Worm (Caenorhabditis elegans) whole organism, L4 larva: ENCODE results near the gene fbxa-80.

Experiments used
- Y48G9A.11 ChIP-seq: fragments of 200-800 bp; sonication (Bioruptor generic); IDR thresholded peaks from 2 replicates; pipeline ENCODE4 v1.3.6; 2022; ENCODE audit warnings: missing genetic modification reagents, missing genetic modification characterization, missing compliant biosample characterization
- aha-1 ChIP-seq: fragments of 150-350 bp; peaks from one replicate; lab custom pipeline; 2014; ENCODE audit warnings: missing biosample characterization, missing genetic modification characterization
- arid-1 ChIP-seq: fragments of 200-800 bp; sonication (Bioruptor generic); conservative IDR thresholded peaks from 2 replicates; pipeline ENCODE4 v1.3.6; 2022; ENCODE audit warnings: missing genetic modification reagents, missing genetic modification characterization, missing compliant biosample characterization
- ceh-28 ChIP-seq: fragments of 150-350 bp; optimal IDR thresholded peaks from 2 replicates; lab custom pipeline; 2014; ENCODE audit warnings: missing biosample characterization, missing genetic modification reagents, missing genetic modification characterization
- cey-2 ChIP-seq: sonication (generic microtip); optimal IDR thresholded peaks from 3 replicates; lab custom pipeline; 2017; ENCODE audit warnings: missing genetic modification characterization, mild to moderate bottlenecking, missing compliant biosample characterization, antibody characterized with exemption, borderline replicate concordance; ENCODE audit not compliant: insufficient read depth
- daf-16 ChIP-seq, 3 experiments: sonication (generic microtip); optimal IDR thresholded peaks; 2 replicates each; lab custom pipeline; 2016 to 2017; ENCODE audit warnings: missing genetic modification characterization in 3 of 3, missing genetic modification reagents in 3 of 3, mild to moderate bottlenecking in 2 of 3, missing compliant biosample characterization in 2 of 3, missing biosample characterization in 1 of 3, moderate library complexity in 1 of 3
- dpl-1 ChIP-seq: fragments of 150-350 bp; optimal IDR thresholded peaks from 2 replicates; lab custom pipeline; 2014; ENCODE audit warnings: missing biosample characterization, missing genetic modification reagents, missing genetic modification characterization
- dve-1 ChIP-seq: sonication (generic microtip); optimal IDR thresholded peaks from 2 replicates; lab custom pipeline; 2017; ENCODE audit warnings: antibody characterized with exemption, mild to moderate bottlenecking, missing genetic modification characterization, missing compliant biosample characterization; ENCODE audit not compliant: insufficient read depth
- egl-43 ChIP-seq: fragments of 200-800 bp; sonication (Bioruptor generic); IDR thresholded peaks from 2 replicates; pipeline ENCODE4 v1.3.6; 2022; ENCODE audit warnings: missing genetic modification reagents, missing genetic modification characterization, missing compliant biosample characterization
- fos-1 ChIP-seq: fragments of 150-350 bp; optimal IDR thresholded peaks from 2 replicates; lab custom pipeline; 2014; ENCODE audit warnings: missing biosample characterization, missing genetic modification characterization
- hif-1 ChIP-seq, 2 experiments: sonication (generic microtip); optimal IDR thresholded peaks; 2 replicates each; lab custom pipeline; 2016 to 2017; ENCODE audit warnings: missing compliant biosample characterization in 2 of 2, missing genetic modification characterization in 2 of 2, missing genetic modification reagents in 2 of 2, missing genotype in 2 of 2, mild to moderate bottlenecking in 1 of 2
- hlh-11 ChIP-seq: fragments of 200-800 bp; sonication (Bioruptor generic); optimal IDR thresholded peaks from 2 replicates; lab custom pipeline; 2018; ENCODE audit warnings: mild to moderate bottlenecking, missing genetic modification characterization, missing compliant biosample characterization
- jun-1 ChIP-seq: fragments of 150-350 bp; optimal IDR thresholded peaks from 2 replicates; lab custom pipeline; 2014; ENCODE audit warnings: missing biosample characterization, missing genetic modification reagents, missing genetic modification characterization
- lim-7 ChIP-seq: fragments of 200-800 bp; sonication (Bioruptor generic); IDR thresholded peaks from 2 replicates; pipeline ENCODE4 v1.3.6; 2022; ENCODE audit warnings: missing genetic modification characterization, missing compliant biosample characterization
- lin-15B ChIP-seq: fragments of 150-350 bp; sonication (generic microtip); optimal IDR thresholded peaks from 3 replicates; lab custom pipeline; 2014; ENCODE audit warnings: missing biosample characterization, missing genetic modification characterization
- lin-29 ChIP-seq: fragments of 200-800 bp; sonication (Bioruptor generic); IDR thresholded peaks from 2 replicates; pipeline ENCODE4 v1.3.6; 2022; ENCODE audit warnings: missing genetic modification reagents, missing genetic modification characterization, missing compliant biosample characterization
- mdt-29 ChIP-seq: fragments of 200-800 bp; sonication (Bioruptor generic); IDR thresholded peaks from 2 replicates; pipeline ENCODE4 v1.3.6; 2022; ENCODE audit warnings: missing genetic modification reagents, missing genetic modification characterization, missing compliant biosample characterization
- mep-1 ChIP-seq: fragments of 150-350 bp; sonication (generic microtip); optimal IDR thresholded peaks from 3 replicates; lab custom pipeline; 2014; ENCODE audit warnings: missing biosample characterization, missing genetic modification characterization
- mes-2 ChIP-seq: sonication (generic microtip); optimal IDR thresholded peaks from 2 replicates; lab custom pipeline; 2016; ENCODE audit warnings: missing genotype, mild to moderate bottlenecking, missing genetic modification characterization, missing compliant biosample characterization; ENCODE audit not compliant: poor library complexity, severe bottlenecking
- nhr-102 ChIP-seq: sonication (generic microtip); optimal IDR thresholded peaks from 2 replicates; lab custom pipeline; 2016; ENCODE audit warnings: mild to moderate bottlenecking, missing genetic modification characterization, moderate library complexity, missing compliant biosample characterization
- nhr-111 ChIP-seq: fragments of 200-800 bp; sonication (Bioruptor generic); optimal IDR thresholded peaks from 2 replicates; lab custom pipeline; 2018; ENCODE audit warnings: mild to moderate bottlenecking, missing genetic modification characterization, missing compliant biosample characterization
- nhr-237 ChIP-seq: sonication (generic microtip); optimal IDR thresholded peaks from 2 replicates; lab custom pipeline; 2017; ENCODE audit warnings: missing biosample characterization, missing genetic modification characterization
- nhr-28 ChIP-seq: fragments of 150-350 bp; optimal IDR thresholded peaks from 2 replicates; lab custom pipeline; 2014; ENCODE audit warnings: missing biosample characterization, missing genetic modification characterization
- nhr-42 ChIP-seq: fragments of 200-800 bp; sonication (Bioruptor generic); IDR thresholded peaks from 2 replicates; pipeline ENCODE4 v1.3.6; 2022; ENCODE audit warnings: missing genetic modification characterization, missing compliant biosample characterization
- nhr-6 ChIP-seq: fragments of 150-350 bp; optimal IDR thresholded peaks from 2 replicates; lab custom pipeline; 2014; ENCODE audit warnings: missing biosample characterization, missing genetic modification characterization
- nhr-77 ChIP-seq: fragments of 150-350 bp; optimal IDR thresholded peaks from 2 replicates; lab custom pipeline; 2014; ENCODE audit warnings: missing biosample characterization, missing genetic modification characterization
- pha-4 ChIP-seq, 2 experiments: fragments of 150-350 bp in 1 of 2; fragments of 200-800 bp in 1 of 2; sonication (Bioruptor generic) in 1 of 2; IDR thresholded peaks in 1 of 2; optimal IDR thresholded peaks in 1 of 2; 2 replicates each; pipeline versions ENCODE4 v1.3.6 to Lab custom; 2014 to 2022; ENCODE audit warnings: missing genetic modification characterization in 2 of 2, missing genetic modification reagents in 2 of 2, missing biosample characterization in 1 of 2, missing compliant biosample characterization in 1 of 2
- pqm-1 ChIP-seq: sonication (generic microtip); optimal IDR thresholded peaks from 2 replicates; lab custom pipeline; 2017; ENCODE audit warnings: missing biosample characterization, missing genetic modification characterization
- set-16 ChIP-seq: fragments of 200-800 bp; sonication (Bioruptor generic); IDR thresholded peaks from 2 replicates; pipeline ENCODE4 v1.3.6; 2022; ENCODE audit warnings: missing genetic modification reagents, missing genetic modification characterization, missing compliant biosample characterization
- spr-1 ChIP-seq: sonication (generic microtip); optimal IDR thresholded peaks from 2 replicates; lab custom pipeline; 2016; ENCODE audit warnings: mild to moderate bottlenecking, missing genetic modification characterization, missing compliant biosample characterization
- unc-62 ChIP-seq, 3 experiments: fragments of 150-350 bp in 1 of 3; sonication (generic microtip); optimal IDR thresholded peaks in 2 of 3; peaks in 1 of 3; 1 replicate in 1 of 3; 2 replicates in 2 of 3; lab custom pipeline; 2014 to 2017; ENCODE audit warnings: missing biosample characterization in 3 of 3, missing genetic modification characterization in 3 of 3, missing genetic modification reagents in 3 of 3, missing genotype in 1 of 3
- zip-11 ChIP-seq: fragments of 200-800 bp; sonication (Bioruptor generic); IDR thresholded peaks from 2 replicates; pipeline ENCODE4 v1.3.6; 2022; ENCODE audit warnings: missing genetic modification characterization, missing compliant biosample characterization
- ztf-7 ChIP-seq: fragments of 150-350 bp; optimal IDR thresholded peaks from 2 replicates; lab custom pipeline; 2014; ENCODE audit warnings: missing biosample characterization, missing genetic modification characterization

Gene fbxa-80

DNA sequence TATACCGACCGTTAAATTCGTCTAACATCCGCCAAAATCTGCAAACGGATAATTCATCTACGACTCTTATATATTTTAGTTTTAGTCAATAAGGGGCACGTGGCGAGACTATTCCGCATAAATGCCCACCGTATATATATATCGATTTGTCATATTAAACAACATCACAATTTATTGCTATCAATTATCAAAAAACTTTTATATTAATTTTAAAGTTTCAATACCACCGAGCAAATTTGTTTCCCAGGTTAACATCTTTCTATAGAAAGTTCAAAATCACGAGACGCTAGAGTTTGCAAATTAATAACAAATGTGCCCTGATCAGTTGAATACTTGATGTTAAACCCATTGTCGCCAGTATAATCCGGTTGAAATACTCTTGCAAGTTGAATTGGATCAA lies 32.5 kb upstream of the fbxa-80 start, which contains the start of gene Y82E9BL.5:
Gene Y82E9BL.5, minus strand, starts transcription at position 101 of the 400 bp plus-strand sequence.
- no peak for TF ChIP-seq fos-1 (tag; lab: Kevin White, UChicago)
- no peak for TF ChIP-seq nhr-42
- no peak for TF ChIP-seq aha-1 (tag; lab: Kevin White, UChicago)
- TF ChIP-seq ceh-28 (tag; lab: Kevin White, UChicago) = no peak
- TF ChIP-seq lin-15B = no peak

DNA sequence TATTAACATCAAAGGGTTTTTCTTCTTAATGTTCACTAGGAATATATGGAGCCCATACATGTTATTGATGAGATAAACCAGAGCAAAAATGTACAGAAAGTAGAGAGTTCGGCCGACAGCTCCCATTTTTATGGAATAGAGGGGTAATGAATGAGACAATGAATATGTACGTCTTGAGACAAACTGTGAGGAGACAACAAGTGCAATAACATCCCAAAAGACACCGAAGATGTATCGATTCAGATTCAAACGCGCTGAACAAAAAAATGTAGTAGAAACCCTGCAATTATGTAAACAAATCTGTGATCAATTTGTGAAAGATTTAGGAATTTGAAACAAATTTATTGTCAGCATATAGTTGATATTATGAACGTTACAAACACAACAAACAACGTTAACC lies 32.0 kb upstream of the fbxa-80 start:
- TF ChIP-seq pqm-1 (tag; lab: Kevin White, UChicago) = no peak
- TF ChIP-seq zip-11 (GFP tag; lab: Robert Waterston, UW) = no peak
- peak; percentile 92 for TF ChIP-seq aha-1 (tag; lab: Kevin White, UChicago)
- TF ChIP-seq mes-2 = no peak
- peak in 1 of 2 experiments; percentile 58 for TF ChIP-seq unc-62 (GFP tag; optimal IDR thresholded peaks at IDR 0.05 in 1 of 2; lab: Kevin White, UChicago)
- TF ChIP-seq unc-62 (tag; optimal IDR thresholded peaks at IDR 0.05; lab: Kevin White, UChicago) = no peak
- TF ChIP-seq, all 104 proteins: peak for 2

DNA sequence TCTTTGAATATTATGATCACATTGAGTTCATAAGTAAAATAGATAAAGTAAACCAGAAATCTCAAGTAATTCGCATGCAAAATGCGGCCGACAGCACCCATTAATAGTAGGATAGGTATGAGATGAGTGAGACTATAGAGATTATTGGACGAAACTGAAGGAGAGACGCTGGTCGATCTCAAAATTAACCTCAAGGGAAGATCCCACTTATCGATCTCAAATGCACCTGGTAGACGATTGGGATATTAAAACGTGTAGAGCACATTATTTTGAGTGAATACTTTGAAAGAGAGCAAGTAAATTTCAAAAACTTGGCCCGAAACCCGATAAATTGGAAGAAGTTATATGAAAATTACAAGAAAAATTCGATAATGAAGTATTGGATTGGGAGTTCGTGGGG lies 30.7 kb upstream of the fbxa-80 start, which contains the start of gene Y82E9BL.6:
Gene Y82E9BL.6, minus strand, starts transcription at position 101 of the 400 bp plus-strand sequence.
- TF ChIP-seq egl-43 (GFP tag; lab: Robert Waterston, UW) (no peak), pha-4 (GFP tag; IDR thresholded peaks at IDR 0.05; lab: Robert Waterston, UW) (no peak), pha-4 (tag; optimal IDR thresholded peaks at IDR 0.05; lab: Kevin White, UChicago) (no peak), dpl-1 (GFP tag; lab: Kevin White, UChicago) (no peak), cey-2 (tag; lab: Kevin White, UChicago) (no peak), hif-1 (tag; optimal IDR thresholded peaks at IDR 0.05; lab: Kevin White, UChicago) (no peak), Y48G9A.11 (GFP tag; lab: Robert Waterston, UW) (no peak), nhr-111 (GFP tag; lab: Kevin White, UChicago) (no peak), hlh-11 (tag; lab: Kevin White, UChicago) (no peak), nhr-102 (tag; lab: Kevin White, UChicago) (no peak), nhr-77 (no peak), arid-1 (no peak), jun-1 (no peak), nhr-28 (no peak), nhr-237 (tag; lab: Kevin White, UChicago) (no peak), set-16 (GFP tag; lab: Robert Waterston, UW) (no peak), mdt-29 (GFP tag; lab: Robert Waterston, UW) (no peak), ztf-7 (tag; lab: Kevin White, UChicago) (no peak)

DNA sequence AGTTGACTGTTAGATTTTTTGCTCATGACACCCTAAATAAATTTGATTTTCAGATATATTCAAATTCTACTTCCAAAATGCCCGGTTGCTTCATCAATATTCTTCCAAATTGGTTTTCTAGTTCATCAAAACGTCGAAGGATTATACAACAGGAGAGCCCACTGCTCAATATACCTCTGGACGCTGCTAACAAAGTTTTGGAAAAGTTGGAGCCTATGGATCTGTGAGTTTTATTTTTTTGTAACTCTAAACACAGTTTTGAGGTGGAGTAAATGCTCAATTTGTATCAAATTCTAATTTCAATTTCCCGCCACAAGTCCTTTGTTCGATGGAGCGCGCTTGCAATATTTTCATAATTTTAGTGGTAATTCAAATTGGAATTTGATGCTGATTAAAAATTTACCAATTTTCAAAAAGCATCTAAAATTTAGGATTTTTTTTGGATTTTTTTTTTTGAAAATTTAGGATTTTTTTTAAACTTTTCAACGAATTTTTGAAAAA lies 28.0 kb upstream of the fbxa-80 start, which contains the start of gene fbxa-27:
Gene fbxa-27, plus strand, starts transcription at position 51 of the 501 bp plus-strand sequence.
- no peak for TF ChIP-seq lim-7
- peak in 1 of 2 experiments; percentile 61 for TF ChIP-seq unc-62 (GFP tag; optimal IDR thresholded peaks at IDR 0.05 in 1 of 2; lab: Kevin White, UChicago)
- no peak for TF ChIP-seq unc-62 (tag; optimal IDR thresholded peaks at IDR 0.05; lab: Kevin White, UChicago)
- TF ChIP-seq, all 104 proteins: peak for 1

DNA sequence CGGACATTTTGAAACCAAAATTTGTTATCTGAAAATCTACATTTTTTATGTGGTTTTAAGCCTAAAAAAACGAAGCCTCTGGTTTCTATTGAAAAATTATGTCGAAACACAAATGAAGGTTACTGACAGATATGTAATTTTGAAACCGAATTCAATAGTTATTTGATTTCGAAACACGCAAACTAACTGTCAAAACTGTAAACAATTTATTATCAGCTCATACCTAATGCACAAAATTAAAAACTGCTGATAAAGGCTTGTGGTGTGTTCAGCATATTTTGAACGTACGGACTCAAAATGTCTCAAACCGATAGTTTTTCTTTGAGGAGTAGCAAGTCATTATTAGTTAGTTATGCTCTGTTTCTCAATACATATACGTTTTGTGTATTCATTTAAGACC lies 27.5 kb upstream of the fbxa-80 start, which contains the start of gene fbxa-26:
Gene fbxa-26, minus strand, starts transcription at position 35 of the 400 bp plus-strand sequence.
- peak; percentile 55 for TF ChIP-seq pqm-1 (tag; lab: Kevin White, UChicago)
- TF ChIP-seq nhr-6 (tag; lab: Kevin White, UChicago) = no peak
- TF ChIP-seq daf-16 (GFP tag; optimal IDR thresholded peaks at IDR 0.05; lab: Kevin White, UChicago) = no peak
- TF ChIP-seq daf-16 (tag; optimal IDR thresholded peaks at IDR 0.05; lab: Kevin White, UChicago) = peak; percentile 94
- TF ChIP-seq nhr-28 = peak; percentile 35
- TF ChIP-seq lin-29 (GFP tag; lab: Robert Waterston, UW) = no peak
- TF ChIP-seq mep-1 (tag; lab: Kevin White, UChicago) = no peak
- peak; percentile 23 for TF ChIP-seq nhr-77
- peak; percentile 44 for TF ChIP-seq dve-1
- no peak for TF ChIP-seq spr-1 (tag; lab: Kevin White, UChicago)
- TF ChIP-seq, all 104 proteins: peak for 5
